Fruit fly (Drosophila melanogaster) whole organism, pupa: ENCODE results near the gene NijA.
A peak's percentile ranks its signal among the peaks of the same experiment; 100 is the strongest.

ENCODE experiments used
- CG10348 ChIP-seq: fragments of 200-800 bp; sonication (Bioruptor generic); IDR thresholded peaks from 2 replicates; pipeline ENCODE4 v1.3.6; 2022; ENCODE audit warnings: missing biosample characterization, missing genetic modification characterization
- CG12605 ChIP-seq: fragments of 200-800 bp; sonication (Bioruptor generic); IDR thresholded peaks from 2 replicates; pipeline ENCODE4 v1.3.6; 2022; ENCODE audit warnings: missing biosample characterization, missing genetic modification characterization
- CG13204 ChIP-seq: fragments of 200-800 bp; sonication (Bioruptor generic); optimal IDR thresholded peaks from 2 replicates; lab custom pipeline; 2018; ENCODE audit warnings: missing biosample characterization, mild to moderate bottlenecking, missing genetic modification characterization, moderate library complexity
- CG14655 ChIP-seq: fragments of 200-800 bp; sonication (Bioruptor generic); optimal IDR thresholded peaks from 3 replicates; lab custom pipeline; 2017; ENCODE audit warnings: mild to moderate bottlenecking, missing biosample characterization, missing genetic modification reagents, missing genetic modification characterization
- CG15710 ChIP-seq: fragments of 200-800 bp; sonication (Bioruptor generic); optimal IDR thresholded peaks from 2 replicates; lab custom pipeline; 2018; ENCODE audit warnings: missing biosample characterization, mild to moderate bottlenecking, missing genetic modification characterization, moderate library complexity
- CG17806 ChIP-seq: fragments of 200-800 bp; sonication (Bioruptor generic); optimal IDR thresholded peaks from 2 replicates; lab custom pipeline; 2018; ENCODE audit warnings: missing biosample characterization, mild to moderate bottlenecking, missing genetic modification characterization, moderate library complexity
- CG32121 ChIP-seq: fragments of 200-800 bp; sonication (Bioruptor generic); IDR thresholded peaks from 2 replicates; pipeline ENCODE4 v1.3.6; 2022; ENCODE audit warnings: missing biosample characterization, missing genetic modification characterization
- CG34367 ChIP-seq: fragments of 200-800 bp; sonication (Bioruptor generic); optimal IDR thresholded peaks from 2 replicates; lab custom pipeline; 2018; ENCODE audit warnings: missing biosample characterization, mild to moderate bottlenecking, missing genetic modification characterization
- CG4496 ChIP-seq: fragments of 200-800 bp; sonication (Bioruptor generic); IDR thresholded peaks from 3 replicates; pipeline ENCODE4 v1.3.6; 2022; ENCODE audit warnings: missing biosample characterization, missing genetic modification characterization
- CG8159 ChIP-seq: fragments of 200-800 bp; sonication (Bioruptor generic); optimal IDR thresholded peaks from 3 replicates; lab custom pipeline; 2018; ENCODE audit warnings: missing biosample characterization, mild to moderate bottlenecking, missing genetic modification characterization, moderate library complexity
- CG8301 ChIP-seq: fragments of 200-800 bp; sonication (Bioruptor generic); optimal IDR thresholded peaks from 2 replicates; lab custom pipeline; 2018; ENCODE audit warnings: missing biosample characterization, mild to moderate bottlenecking, missing genetic modification characterization
- CG9948 ChIP-seq: fragments of 200-800 bp; sonication (Bioruptor generic); optimal IDR thresholded peaks from 2 replicates; lab custom pipeline; 2018; ENCODE audit warnings: missing biosample characterization, mild to moderate bottlenecking, missing genetic modification characterization, moderate library complexity
- D1 ChIP-seq: fragments of 200-800 bp; sonication (Bioruptor generic); optimal IDR thresholded peaks from 2 replicates; lab custom pipeline; 2018; ENCODE audit warnings: missing biosample characterization, mild to moderate bottlenecking, missing genetic modification characterization, moderate library complexity
- EcR ChIP-seq: fragments of 200-800 bp; sonication (Bioruptor generic); optimal IDR thresholded peaks from 3 replicates; lab custom pipeline; 2019; ENCODE audit warnings: missing biosample characterization, missing genetic modification characterization, mild to moderate bottlenecking, moderate library complexity, missing genetic modification reagents
- Ets98B ChIP-seq: fragments of 200-800 bp; sonication (Bioruptor generic); IDR thresholded peaks from 2 replicates; pipeline ENCODE4 v1.3.6; 2022; ENCODE audit warnings: missing biosample characterization, missing genetic modification characterization
- Pif1A ChIP-seq: fragments of 200-800 bp; sonication (Bioruptor generic); optimal IDR thresholded peaks from 3 replicates; lab custom pipeline; 2016; ENCODE audit warnings: missing biosample characterization, missing genetic modification characterization
- Pif1B ChIP-seq: fragments of 200-800 bp; sonication (Bioruptor generic); optimal IDR thresholded peaks from 3 replicates; lab custom pipeline; 2016; ENCODE audit warnings: missing biosample characterization, missing genetic modification characterization
- Snoo ChIP-seq: fragments of 200-800 bp; sonication (Bioruptor generic); optimal IDR thresholded peaks from 3 replicates; lab custom pipeline; 2017; ENCODE audit warnings: missing biosample characterization, mild to moderate bottlenecking, missing genetic modification characterization, inconsistent platforms
- fd96Ca ChIP-seq: fragments of 200-800 bp; sonication (Bioruptor generic); IDR thresholded peaks from 3 replicates; pipeline ENCODE4 v1.3.6; 2022; ENCODE audit warnings: missing biosample characterization, missing genetic modification characterization
- gl ChIP-seq: fragments of 200-800 bp; sonication (Bioruptor generic); optimal IDR thresholded peaks from 2 replicates; lab custom pipeline; 2018; ENCODE audit warnings: missing biosample characterization, mild to moderate bottlenecking, missing genetic modification characterization
- rn ChIP-seq: fragments of 200-800 bp; sonication (Bioruptor generic); IDR thresholded peaks from 2 replicates; pipeline ENCODE4 v1.3.6; 2022; ENCODE audit warnings: missing biosample characterization, missing genetic modification characterization

NijA gene

DNA sequence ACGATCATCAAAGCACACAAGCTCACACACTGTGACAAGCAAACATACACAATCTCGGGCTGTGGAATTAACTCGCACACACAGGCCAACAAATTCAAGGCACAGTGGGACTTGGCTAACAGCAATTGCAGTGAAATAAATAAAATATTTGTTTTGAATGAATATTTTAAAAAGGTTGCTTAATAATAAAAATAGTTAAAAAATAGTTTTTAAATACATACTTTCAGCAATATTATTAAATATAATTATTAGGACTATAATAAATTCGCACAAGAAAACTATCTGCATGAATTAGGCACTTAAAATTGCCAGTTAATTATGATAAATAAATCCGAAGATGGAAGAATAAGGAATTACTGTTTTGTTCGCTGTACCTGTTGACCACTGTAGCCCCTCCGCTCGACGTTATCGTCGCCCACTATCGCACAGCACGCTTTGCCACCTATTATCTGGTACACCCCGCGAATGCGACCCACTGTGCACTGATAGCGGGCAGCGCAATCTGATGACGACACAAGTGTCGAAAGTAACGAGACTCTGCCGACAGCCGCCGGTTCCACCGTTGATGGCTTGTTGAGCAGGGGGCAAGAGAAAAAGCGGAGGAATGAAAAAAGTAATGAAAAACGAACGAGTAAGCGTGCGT lies 13.8 kb downstream of the NijA start:
- no peak for TF ChIP-seq EcR (GFP tag; lab: Kevin White, UChicago)
- peak; percentile 91 for TF ChIP-seq Ets98B (GFP tag; lab: Robert Waterston, UW)
- peak; percentile 91 for TF ChIP-seq fd96Ca
- TF ChIP-seq rn = peak; percentile 82
- TF ChIP-seq Pif1B (GFP tag; lab: Kevin White, UChicago) = peak; percentile 89
- TF ChIP-seq Snoo (tag; lab: Kevin White, UChicago) = peak; percentile 98
- TF ChIP-seq CG4496 = peak; percentile 93
- peak; percentile 96 for TF ChIP-seq CG9948 (tag; lab: Kevin White, UChicago)
- TF ChIP-seq CG13204 (GFP tag; lab: Kevin White, UChicago) = peak; percentile 88
- peak; percentile 90 for TF ChIP-seq CG34367
- TF ChIP-seq CG17806 (tag; lab: Kevin White, UChicago) = peak; percentile 92
- peak; percentile 87 for TF ChIP-seq Pif1A
- TF ChIP-seq CG10348 (GFP tag; lab: Robert Waterston, UW) = peak; percentile 89
- peak; percentile 97 for TF ChIP-seq CG8159
- TF ChIP-seq gl (tag; lab: Kevin White, UChicago) = peak; percentile 55
- TF ChIP-seq D1 (tag; lab: Kevin White, UChicago) = peak; percentile 96
- TF ChIP-seq CG15710 (tag; lab: Kevin White, UChicago) = peak; percentile 95
- peak; percentile 99 for TF ChIP-seq CG14655 (GFP tag; lab: Kevin White, UChicago)
- TF ChIP-seq CG8301 (tag; lab: Kevin White, UChicago) = peak; percentile 96
- peak; percentile 83 for TF ChIP-seq CG12605 (GFP tag; lab: Robert Waterston, UW)
- peak; percentile 97 for TF ChIP-seq CG32121 (GFP tag; lab: Robert Waterston, UW)

DNA sequence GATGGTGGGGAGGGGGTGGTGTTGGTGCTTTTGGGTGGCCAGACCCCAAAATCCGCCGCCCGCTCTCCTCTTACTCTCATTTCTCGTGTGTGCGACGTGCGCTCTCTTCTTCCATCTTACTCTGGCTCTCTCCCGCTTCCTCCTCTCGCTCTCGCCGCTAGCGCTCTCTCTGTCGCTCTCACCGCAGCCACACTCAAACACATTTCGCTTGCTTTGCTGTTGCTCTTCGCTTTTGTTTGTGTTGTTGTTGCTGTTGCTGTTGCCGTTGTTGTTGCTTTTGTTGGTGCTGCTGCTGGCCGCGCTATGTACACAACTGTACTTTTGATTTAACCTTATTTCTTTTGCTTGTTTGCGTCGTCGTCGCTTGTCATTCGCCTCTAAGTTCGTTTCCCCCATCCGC lies 14.9 kb downstream of the NijA start:
- TF ChIP-seq CG32121 (GFP tag; lab: Robert Waterston, UW) (peak; percentile 44), EcR (GFP tag; lab: Kevin White, UChicago) (peak; percentile 53), rn (no peak), CG12605 (GFP tag; lab: Robert Waterston, UW) (peak; percentile 62), Ets98B (GFP tag; lab: Robert Waterston, UW) (peak; percentile 59; the same call in 1 of the 2 replicates), CG4496 (peak; percentile 65), CG34367 (no peak), CG8159 (peak; percentile 2), CG13204 (GFP tag; lab: Kevin White, UChicago) (peak; percentile 80)

DNA sequence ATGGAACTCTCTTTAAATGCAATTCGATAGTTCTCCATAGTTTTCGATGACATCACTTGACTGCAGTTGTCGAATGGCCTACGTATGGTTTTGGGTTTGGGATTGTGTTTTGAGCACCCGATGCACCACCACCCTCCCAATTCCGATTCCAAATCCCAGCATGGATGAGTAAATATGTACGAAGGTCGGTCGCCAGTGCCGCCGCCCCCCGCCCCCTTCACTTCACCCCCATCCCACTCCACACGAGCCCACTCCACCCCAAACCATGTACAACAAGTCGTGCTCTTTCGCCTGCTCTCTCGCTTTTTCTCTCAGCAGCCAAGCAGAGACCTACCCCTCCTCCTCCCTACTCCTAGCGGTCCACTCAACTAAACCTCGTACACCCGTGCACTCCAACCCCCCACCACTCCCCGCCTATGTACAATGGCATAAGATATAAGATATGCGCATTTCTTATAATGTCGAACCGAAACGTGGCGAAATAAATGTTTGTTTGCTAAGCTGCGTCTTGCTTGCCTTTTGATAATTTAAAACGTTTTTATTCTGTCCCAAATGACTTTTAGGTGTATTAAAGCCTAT lies 15.9 kb downstream of the NijA start:
- no peak for TF ChIP-seq CG14655 (GFP tag; lab: Kevin White, UChicago)
- peak; percentile 59; the same call in 1 of the 3 replicates for TF ChIP-seq CG4496
- TF ChIP-seq CG32121 (GFP tag; lab: Robert Waterston, UW) = peak; percentile 59; the same call in 1 of the 2 replicates
- TF ChIP-seq EcR (GFP tag; lab: Kevin White, UChicago) = peak; percentile 28
- peak; percentile 47; the same call in 1 of the 2 replicates for TF ChIP-seq CG12605 (GFP tag; lab: Robert Waterston, UW)
- TF ChIP-seq CG15710 (tag; lab: Kevin White, UChicago) = no peak
- peak; percentile 35; the same call in 1 of the 2 replicates for TF ChIP-seq Ets98B (GFP tag; lab: Robert Waterston, UW)
- TF ChIP-seq CG17806 (tag; lab: Kevin White, UChicago) = no peak
- TF ChIP-seq CG8159 = no peak
- no peak for TF ChIP-seq CG34367
- no peak for TF ChIP-seq CG9948 (tag; lab: Kevin White, UChicago)
- no peak for TF ChIP-seq Snoo (tag; lab: Kevin White, UChicago)
- TF ChIP-seq Pif1B (GFP tag; lab: Kevin White, UChicago) = no peak
- peak; percentile 58 for TF ChIP-seq CG13204 (GFP tag; lab: Kevin White, UChicago)
- TF ChIP-seq D1 (tag; lab: Kevin White, UChicago) = no peak
- TF ChIP-seq fd96Ca = 0 out of 3 replicates have a peak, but pooled peaks have one; percentile 31
- no peak for TF ChIP-seq gl (tag; lab: Kevin White, UChicago)
- no peak for TF ChIP-seq CG10348 (GFP tag; lab: Robert Waterston, UW)
- TF ChIP-seq, all 21 proteins: peak for 7

DNA sequence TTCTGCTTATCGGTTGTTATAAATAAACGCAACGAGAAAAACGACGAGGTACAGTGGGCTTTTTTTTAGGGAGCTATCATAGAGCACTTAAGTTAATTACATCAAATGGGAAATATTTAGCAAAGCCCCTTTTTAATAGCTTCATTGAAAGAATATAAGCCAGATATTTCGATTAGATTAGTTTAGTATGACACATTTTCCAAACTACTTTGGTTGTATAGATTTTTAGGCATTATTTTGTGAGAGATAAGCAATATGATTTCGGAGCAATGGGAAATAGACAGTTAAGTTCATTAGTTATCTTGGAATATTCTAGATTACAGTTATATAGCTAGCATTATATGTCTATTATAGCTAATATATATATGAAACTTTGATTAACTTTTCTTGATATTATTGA lies 16.5 kb downstream of the NijA start:
- TF ChIP-seq Pif1B (GFP tag; lab: Kevin White, UChicago) = no peak
- TF ChIP-seq CG34367 = no peak
- no peak for TF ChIP-seq D1 (tag; lab: Kevin White, UChicago)
- no peak for TF ChIP-seq CG8301 (tag; lab: Kevin White, UChicago)
- no peak for TF ChIP-seq fd96Ca
- no peak for TF ChIP-seq Snoo (tag; lab: Kevin White, UChicago)
- TF ChIP-seq CG15710 (tag; lab: Kevin White, UChicago) = no peak
- no peak for TF ChIP-seq gl (tag; lab: Kevin White, UChicago)
- TF ChIP-seq rn = no peak
- TF ChIP-seq CG14655 (GFP tag; lab: Kevin White, UChicago) = no peak
- no peak for TF ChIP-seq CG10348 (GFP tag; lab: Robert Waterston, UW)
- no peak for TF ChIP-seq CG12605 (GFP tag; lab: Robert Waterston, UW)
- TF ChIP-seq CG4496 = no peak
- TF ChIP-seq CG17806 (tag; lab: Kevin White, UChicago) = no peak
- TF ChIP-seq Pif1A = no peak
- no peak for TF ChIP-seq Ets98B (GFP tag; lab: Robert Waterston, UW)

DNA sequence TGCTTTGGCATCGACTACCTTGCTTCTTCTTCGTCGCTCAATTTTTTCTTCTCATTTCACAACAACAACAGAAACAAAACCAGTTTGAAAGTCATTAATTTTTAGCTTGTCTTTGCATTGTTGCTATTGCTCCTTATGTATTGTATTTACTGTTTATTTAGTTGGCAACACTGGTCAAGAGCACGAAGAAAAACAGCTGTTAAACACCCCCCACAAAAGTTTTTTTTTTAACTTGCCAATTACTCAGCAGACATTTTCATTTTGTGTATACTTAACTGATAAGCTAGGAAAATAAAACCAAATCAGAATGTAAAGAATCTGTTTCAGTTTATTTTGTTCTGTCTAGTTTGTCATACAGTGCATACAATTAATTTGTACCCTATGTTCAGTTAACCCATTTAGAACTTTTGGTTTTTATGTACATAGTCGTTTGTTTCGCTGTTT lies 16.9 kb downstream of the NijA start:
- no peak for TF ChIP-seq CG34367
- TF ChIP-seq EcR (GFP tag; lab: Kevin White, UChicago) = peak; percentile 46
- peak; percentile 64 for TF ChIP-seq CG14655 (GFP tag; lab: Kevin White, UChicago)
- no peak for TF ChIP-seq rn
- no peak for TF ChIP-seq gl (tag; lab: Kevin White, UChicago)
- peak; percentile 39 for TF ChIP-seq CG8301 (tag; lab: Kevin White, UChicago)
- 0 out of 2 replicates have a peak, but pooled peaks have one; percentile 40 for TF ChIP-seq CG12605 (GFP tag; lab: Robert Waterston, UW)
- no peak for TF ChIP-seq Pif1B (GFP tag; lab: Kevin White, UChicago)
- peak; percentile 29 for TF ChIP-seq CG8159
- no peak for TF ChIP-seq Snoo (tag; lab: Kevin White, UChicago)
- TF ChIP-seq CG13204 (GFP tag; lab: Kevin White, UChicago) = no peak
- TF ChIP-seq D1 (tag; lab: Kevin White, UChicago) = no peak
- TF ChIP-seq Ets98B (GFP tag; lab: Robert Waterston, UW) = peak; percentile 51; the same call in 1 of the 2 replicates
- TF ChIP-seq CG10348 (GFP tag; lab: Robert Waterston, UW) = no peak
- peak; percentile 63; the same call in 2 of the 3 replicates for TF ChIP-seq CG4496
- peak; percentile 36 for TF ChIP-seq Pif1A
- TF ChIP-seq CG17806 (tag; lab: Kevin White, UChicago) = peak; percentile 29
- peak; percentile 22 for TF ChIP-seq CG9948 (tag; lab: Kevin White, UChicago)
- TF ChIP-seq CG15710 (tag; lab: Kevin White, UChicago) = peak; percentile 6
- TF ChIP-seq fd96Ca = no peak
- TF ChIP-seq CG32121 (GFP tag; lab: Robert Waterston, UW) = peak; percentile 69
